5 worm cellular contexts compared by ENCODE assay signal in genomic region chrV:20005724-20006132, ce11.
TF ChIP-seq lines count a peak whose summit lies in the region.

No protein-coding gene starts in this region.

TF ChIP-seq in whole organism, L1 larva, 84 proteins besides CTCF, POLR2A, EP300 and RAD21 (continues in another document):
- TF ChIP-seq jun-1 (tag; optimal IDR thresholded peaks at IDR 0.05; lab: Kevin White, UChicago) (peak; percentile 64), nhr-71 (tag; optimal IDR thresholded peaks at IDR 0.05; lab: Kevin White, UChicago) (peak; percentile 94), irx-1 (tag; optimal IDR thresholded peaks at IDR 0.05; lab: Kevin White, UChicago) (peak; percentile 38), efl-3 (GFP tag; optimal IDR thresholded peaks at IDR 0.05; lab: Kevin White, UChicago) (no peak), egl-27 (tag; optimal IDR thresholded peaks at IDR 0.05; lab: Kevin White, UChicago) (peak in 1 of 2 experiments; percentile 29), alr-1 (tag; optimal IDR thresholded peaks at IDR 0.05; lab: Kevin White, UChicago; ENCODE audit: borderline replicate concordance) (no peak), nhr-237 (tag; optimal IDR thresholded peaks at IDR 0.05; lab: Kevin White, UChicago) (no peak), lin-15B (tag; optimal IDR thresholded peaks at IDR 0.05; lab: Kevin White, UChicago) (no peak), nhr-90 (tag; optimal IDR thresholded peaks at IDR 0.05; lab: Kevin White, UChicago; ENCODE audit: poor library complexity) (peak; percentile 8), sptf-1 (tag; optimal IDR thresholded peaks at IDR 0.05; lab: Kevin White, UChicago) (no peak), ceh-88 (GFP tag; IDR thresholded peaks at IDR 0.05; lab: Robert Waterston, UW) (no peak), unc-98 (GFP tag; IDR thresholded peaks at IDR 0.05; lab: Robert Waterston, UW) (no peak), unc-130 (tag; optimal IDR thresholded peaks at IDR 0.05; lab: Kevin White, UChicago) (peak; percentile 8), lin-14 (GFP tag; optimal IDR thresholded peaks at IDR 0.05; lab: Kevin White, UChicago) (peak; percentile 97), fkh-8 (tag; optimal IDR thresholded peaks at IDR 0.05; lab: Kevin White, UChicago) (peak; percentile 78), tbx-2 (tag; optimal IDR thresholded peaks at IDR 0.05; lab: Kevin White, UChicago) (peak; percentile 84), mdl-1 (tag; optimal IDR thresholded peaks at IDR 0.05; lab: Kevin White, UChicago) (peak in 1 of 2 experiments; percentile 78), nhr-85 (tag; lab: Kevin White, UChicago) (peak; percentile 71)

TF ChIP-seq in whole organism, L3 larva, 47 proteins besides CTCF, POLR2A, EP300 and RAD21 (continues in another document):
- TF ChIP-seq nfya-1 (tag; optimal IDR thresholded peaks at IDR 0.05; lab: Kevin White, UChicago; ENCODE audit: insufficient read depth), result peak; percentile 89
- TF ChIP-seq nhr-67 (tag; optimal IDR thresholded peaks at IDR 0.05; lab: Kevin White, UChicago), result no peak
- no peak for TF ChIP-seq eor-1 (tag; optimal IDR thresholded peaks at IDR 0.05; lab: Kevin White, UChicago)
- no peak for TF ChIP-seq nhr-77 (tag; optimal IDR thresholded peaks at IDR 0.05; lab: Kevin White, UChicago)
- no peak for TF ChIP-seq ztf-11 (tag; optimal IDR thresholded peaks at IDR 0.05; lab: Kevin White, UChicago)
- TF ChIP-seq hmg-11 (tag; optimal IDR thresholded peaks at IDR 0.05; lab: Kevin White, UChicago), result peak; percentile 93
- no peak for TF ChIP-seq fos-1 (tag; optimal IDR thresholded peaks at IDR 0.05; lab: Kevin White, UChicago)
- no peak for TF ChIP-seq ZK546.5 (tag; optimal IDR thresholded peaks at IDR 0.05; lab: Kevin White, UChicago)
- no peak for TF ChIP-seq mml-1 (tag; optimal IDR thresholded peaks at IDR 0.05; lab: Kevin White, UChicago)
- TF ChIP-seq skn-1 (tag; optimal IDR thresholded peaks at IDR 0.05; lab: Kevin White, UChicago), result no peak
- no peak for TF ChIP-seq elt-3 (tag; optimal IDR thresholded peaks at IDR 0.05; lab: Kevin White, UChicago)
- peak; percentile 48 for TF ChIP-seq unc-62 (GFP tag; optimal IDR thresholded peaks at IDR 0.05; lab: Kevin White, UChicago)
- TF ChIP-seq nhr-11 (tag; optimal IDR thresholded peaks at IDR 0.05; lab: Kevin White, UChicago), result no peak
- peak; percentile 74 for TF ChIP-seq pha-4 (tag; optimal IDR thresholded peaks at IDR 0.05; lab: Kevin White, UChicago)
- TF ChIP-seq fkh-10 (GFP tag; optimal IDR thresholded peaks at IDR 0.05; lab: Kevin White, UChicago), result peak; percentile 68
- peak; percentile 37 for TF ChIP-seq R02D3.7 (tag; optimal IDR thresholded peaks at IDR 0.05; lab: Kevin White, UChicago)
- peak; percentile 30 for TF ChIP-seq sea-2 (GFP tag; optimal IDR thresholded peaks at IDR 0.05; lab: Kevin White, UChicago)
- peak; percentile 65 for TF ChIP-seq mdl-1 (tag; optimal IDR thresholded peaks at IDR 0.05; lab: Kevin White, UChicago)
- TF ChIP-seq ceh-28 (tag; optimal IDR thresholded peaks at IDR 0.05; lab: Kevin White, UChicago), result peak; percentile 90
- TF ChIP-seq nhr-237 (tag; optimal IDR thresholded peaks at IDR 0.05; lab: Kevin White, UChicago), result no peak

TF ChIP-seq in whole organism, early embryonic, 17 proteins besides CTCF, POLR2A, EP300 and RAD21:
- TF ChIP-seq F13C5.2 (tag; optimal IDR thresholded peaks at IDR 0.05; lab: Kevin White, UChicago) (peak; percentile 52), hmg-4 (GFP tag; optimal IDR thresholded peaks at IDR 0.05; lab: Kevin White, UChicago) (peak; percentile 61), B0310.2 (tag; optimal IDR thresholded peaks at IDR 0.05; lab: Kevin White, UChicago) (no peak)
TF ChIP-seq in whole organism, early embryonic: peak in this region for 2.

TF ChIP-seq in whole organism, midembryonic, 9 proteins besides CTCF, POLR2A, EP300 and RAD21:
- peak; percentile 84 for TF ChIP-seq T22C8.4 (GFP tag; IDR thresholded peaks at IDR 0.05; lab: Robert Waterston, UW)
- no peak for TF ChIP-seq ztf-23 (GFP tag; IDR thresholded peaks at IDR 0.05; lab: Robert Waterston, UW)
- TF ChIP-seq tab-1 (GFP tag; IDR thresholded peaks at IDR 0.05; lab: Robert Waterston, UW), result 0 out of 2 replicates have a peak, but pooled peaks have one; percentile 19
- TF ChIP-seq cog-1 (tag; optimal IDR thresholded peaks at IDR 0.05; lab: Kevin White, UChicago), result peak; percentile 4
- TF ChIP-seq med-1 (GFP tag; optimal IDR thresholded peaks at IDR 0.05; lab: Kevin White, UChicago; ENCODE audit: insufficient read depth), result no peak
- no peak for TF ChIP-seq flt-1 (GFP tag; IDR thresholded peaks at IDR 0.05; lab: Robert Waterston, UW)
- no peak for TF ChIP-seq ztf-29 (GFP tag; IDR thresholded peaks at IDR 0.05; lab: Robert Waterston, UW)
- TF ChIP-seq ref-1 (GFP tag; conservative IDR thresholded peaks at IDR 0.05; lab: Robert Waterston, UW), result no peak
- no peak for TF ChIP-seq klf-2 (GFP tag; conservative IDR thresholded peaks at IDR 0.05; lab: Robert Waterston, UW)

TF ChIP-seq in whole organism, young adult, 124 proteins besides CTCF, POLR2A, EP300 and RAD21 (continues in another document):
- TF ChIP-seq hlh-12 (tag; optimal IDR thresholded peaks at IDR 0.05; lab: Kevin White, UChicago) (no peak), let-526 (GFP tag; IDR thresholded peaks at IDR 0.05; lab: Robert Waterston, UW) (peak; percentile 19; the same call in 1 of the 2 replicates), F55B11.4 (tag; optimal IDR thresholded peaks at IDR 0.05; lab: Kevin White, UChicago; ENCODE audit: borderline replicate concordance, insufficient read depth) (no peak), ztf-26 (tag; optimal IDR thresholded peaks at IDR 0.05; lab: Kevin White, UChicago) (no peak), nfyb-1 (GFP tag; IDR thresholded peaks at IDR 0.05; lab: Robert Waterston, UW) (peak; percentile 54), attf-5 (GFP tag; optimal IDR thresholded peaks at IDR 0.05; lab: Kevin White, UChicago) (peak; percentile 71), dpl-1 (GFP tag; optimal IDR thresholded peaks at IDR 0.05; lab: Kevin White, UChicago) (no peak), akir-1 (GFP tag; optimal IDR thresholded peaks at IDR 0.05; lab: Kevin White, UChicago) (no peak), F10E7.11 (tag; optimal IDR thresholded peaks at IDR 0.05; lab: Kevin White, UChicago) (no peak), die-1 (tag; optimal IDR thresholded peaks at IDR 0.05; lab: Kevin White, UChicago) (no peak), T26A5.8 (tag; optimal IDR thresholded peaks at IDR 0.05; lab: Kevin White, UChicago) (no peak), athp-1 (tag; optimal IDR thresholded peaks at IDR 0.05; lab: Kevin White, UChicago) (no peak), sdz-38 (tag; optimal IDR thresholded peaks at IDR 0.05; lab: Kevin White, UChicago) (no peak), lin-40 (tag; optimal IDR thresholded peaks at IDR 0.05; lab: Kevin White, UChicago) (peak; percentile 75), mel-28 (tag; optimal IDR thresholded peaks at IDR 0.05; lab: Kevin White, UChicago; ENCODE audit: borderline replicate concordance) (no peak), ceh-27 (GFP tag; optimal IDR thresholded peaks at IDR 0.05; lab: Kevin White, UChicago) (peak; percentile 54), Y53G8AR.9 (GFP tag; conservative IDR thresholded peaks at IDR 0.05; lab: Robert Waterston, UW) (no peak), somi-1 (GFP tag; optimal IDR thresholded peaks at IDR 0.05; lab: Kevin White, UChicago) (peak; percentile 52), egl-44 (GFP tag; IDR thresholded peaks at IDR 0.05; lab: Robert Waterston, UW) (peak; percentile 48; the same call in 1 of the 2 replicates), nhr-80 (tag; optimal IDR thresholded peaks at IDR 0.05; lab: Kevin White, UChicago) (peak; percentile 33), hmg-20 (GFP tag; IDR thresholded peaks at IDR 0.05; lab: Robert Waterston, UW) (no peak), lin-35 (GFP tag; optimal IDR thresholded peaks at IDR 0.05; lab: Kevin White, UChicago) (peak in 1 of 3 experiments; percentile 52), nfya-1 (tag; optimal IDR thresholded peaks at IDR 0.05; lab: Kevin White, UChicago; ENCODE audit: borderline replicate concordance, insufficient read depth) (no peak), him-1 (tag; optimal IDR thresholded peaks at IDR 0.05; lab: Kevin White, UChicago) (no peak), F49E8.2 (tag; optimal IDR thresholded peaks at IDR 0.05; lab: Kevin White, UChicago; ENCODE audit: insufficient read depth) (no peak), snpc-1.1 (tag; optimal IDR thresholded peaks at IDR 0.05; lab: Kevin White, UChicago; ENCODE audit: insufficient read depth) (no peak), dox-1 (GFP tag; IDR thresholded peaks at IDR 0.05; lab: Robert Waterston, UW) (peak; percentile 67; the same call in 1 of the 2 replicates), zim-3 (tag; optimal IDR thresholded peaks at IDR 0.05; lab: Kevin White, UChicago) (no peak), ztf-3 (GFP tag; optimal IDR thresholded peaks at IDR 0.05; lab: Kevin White, UChicago) (no peak), K12H6.12 (tag; optimal IDR thresholded peaks at IDR 0.05; lab: Kevin White, UChicago) (peak; percentile 75), sea-2 (GFP tag; IDR thresholded peaks at IDR 0.05; lab: Robert Waterston, UW) (no peak), tbp1 (GFP tag; optimal IDR thresholded peaks at IDR 0.05; lab: Kevin White, UChicago) (peak; percentile 35), F23B12.7 (tag; optimal IDR thresholded peaks at IDR 0.05; lab: Kevin White, UChicago; ENCODE audit: insufficient read depth) (no peak), F37B4.10 (GFP tag; IDR thresholded peaks at IDR 0.05; lab: Robert Waterston, UW) (no peak), hlh-26 (GFP tag; conservative IDR thresholded peaks at IDR 0.05; lab: Robert Waterston, UW) (no peak), ceh-40 (GFP tag; IDR thresholded peaks at IDR 0.05; lab: Robert Waterston, UW) (no peak), ama-1 (optimal IDR thresholded peaks at IDR 0.05; lab: Kevin White, UChicago) (peak; percentile 71), ama-1 (GFP tag; optimal IDR thresholded peaks at IDR 0.05; lab: Kevin White, UChicago) (no peak), Y95B8A.8 (GFP tag; IDR thresholded peaks at IDR 0.05; lab: Robert Waterston, UW) (no peak), ztf-25 (GFP tag; IDR thresholded peaks at IDR 0.05; lab: Robert Waterston, UW) (no peak), Y53F4B.3 (GFP tag; IDR thresholded peaks at IDR 0.05; lab: Robert Waterston, UW) (no peak), pbrm-1 (GFP tag; IDR thresholded peaks at IDR 0.05; lab: Robert Waterston, UW) (peak; percentile 54; the same call in 1 of the 2 replicates), F39B2.1 (GFP tag; IDR thresholded peaks at IDR 0.05; lab: Robert Waterston, UW) (no peak), cebp-1 (GFP tag; IDR thresholded peaks at IDR 0.05; lab: Robert Waterston, UW) (no peak), cebp-1 (tag; optimal IDR thresholded peaks at IDR 0.05; lab: Kevin White, UChicago) (peak; percentile 76), tbx-9 (tag; optimal IDR thresholded peaks at IDR 0.05; lab: Kevin White, UChicago; ENCODE audit: borderline replicate concordance) (no peak)

Comparison
In these comparisons a context has a peak if more than half of its experiments do, and no peak if none do; other contexts are left out.
1. Of the 8 proteins assayed by ChIP-seq in both whole organism, young adult and whole organism, L1 larva: peak only in whole organism, young adult: none; only in whole organism, L1 larva: dpl-1, efl-1, nhr-90 and unc-130; in both: snpc-4; in neither: 1; mixed calls (peak in some experiments, not most) for 2.